Worm (Caenorhabditis elegans) whole organism, late embryonic: ENCODE results near the gene mpk-2.

Experiments
- C08G9.2 ChIP-seq: sonication (generic microtip); optimal IDR thresholded peaks from 2 replicates; lab custom pipeline; 2016; ENCODE audit warnings: mild to moderate bottlenecking, missing genetic modification characterization, moderate library complexity, missing compliant biosample characterization
- C38D4.7 ChIP-seq: fragments of 200-800 bp; sonication (Bioruptor generic); optimal IDR thresholded peaks from 2 replicates; lab custom pipeline; 2018; ENCODE audit warnings: mild to moderate bottlenecking, missing genetic modification characterization, moderate library complexity, missing compliant biosample characterization
- K02D7.2 ChIP-seq: sonication (generic microtip); optimal IDR thresholded peaks from 2 replicates; lab custom pipeline; 2017; ENCODE audit warnings: mild to moderate bottlenecking, missing genetic modification characterization, missing compliant biosample characterization
- Y22D7AL.16 ChIP-seq: sonication (generic microtip); optimal IDR thresholded peaks from 2 replicates; lab custom pipeline; 2016; ENCODE audit warnings: missing genetic modification characterization, missing compliant biosample characterization
- ahr-1 ChIP-seq: sonication (generic microtip); optimal IDR thresholded peaks from 2 replicates; lab custom pipeline; 2016; ENCODE audit warnings: missing genetic modification characterization, missing compliant biosample characterization
- ceh-14 ChIP-seq: sonication (generic microtip); optimal IDR thresholded peaks from 2 replicates; lab custom pipeline; 2016; ENCODE audit warnings: missing genotype, missing genetic modification characterization, missing compliant biosample characterization
- ceh-18 ChIP-seq: sonication (generic microtip); optimal IDR thresholded peaks from 2 replicates; lab custom pipeline; 2016; ENCODE audit warnings: missing genetic modification characterization, missing compliant biosample characterization
- ceh-2 ChIP-seq: sonication (generic microtip); optimal IDR thresholded peaks from 2 replicates; lab custom pipeline; 2016; ENCODE audit warnings: missing genotype, missing genetic modification characterization, missing compliant biosample characterization
- ceh-22 ChIP-seq: sonication (generic microtip); optimal IDR thresholded peaks from 2 replicates; lab custom pipeline; 2017; ENCODE audit warnings: missing biosample characterization, missing genetic modification characterization
- ceh-30 ChIP-seq: fragments of 150-350 bp; optimal IDR thresholded peaks from 2 replicates; lab custom pipeline; 2014; ENCODE audit warnings: missing biosample characterization, missing genetic modification characterization
- ceh-31 ChIP-seq: sonication (generic microtip); optimal IDR thresholded peaks from 2 replicates; lab custom pipeline; 2016; ENCODE audit warnings: missing genetic modification characterization, missing compliant biosample characterization
- ceh-34 ChIP-seq: sonication (generic microtip); optimal IDR thresholded peaks from 2 replicates; lab custom pipeline; 2016; ENCODE audit warnings: mild to moderate bottlenecking, missing genetic modification characterization, missing compliant biosample characterization
- ceh-45 ChIP-seq: fragments of 200-800 bp; sonication (Bioruptor generic); IDR thresholded peaks from 2 replicates; pipeline ENCODE4 v1.3.6; 2022; ENCODE audit warnings: missing genetic modification reagents, missing genetic modification characterization, missing compliant biosample characterization
- ceh-48 ChIP-seq: sonication (generic microtip); optimal IDR thresholded peaks from 2 replicates; lab custom pipeline; 2016; ENCODE audit warnings: missing genetic modification characterization, inconsistent platforms, missing compliant biosample characterization
- ceh-9 ChIP-seq: sonication (generic microtip); optimal IDR thresholded peaks from 2 replicates; lab custom pipeline; 2016; ENCODE audit warnings: mild to moderate bottlenecking, missing genetic modification characterization, inconsistent platforms, missing compliant biosample characterization
- dmd-4 ChIP-seq: sonication (generic microtip); optimal IDR thresholded peaks from 2 replicates; lab custom pipeline; 2016; ENCODE audit warnings: borderline replicate concordance, missing genetic modification characterization, missing compliant biosample characterization
- dve-1 ChIP-seq: sonication (generic microtip); optimal IDR thresholded peaks from 2 replicates; lab custom pipeline; 2017; ENCODE audit warnings: antibody characterized with exemption, mild to moderate bottlenecking, missing genetic modification characterization, missing compliant biosample characterization
- fkh-10 ChIP-seq: fragments of 150-350 bp; optimal IDR thresholded peaks from 2 replicates; lab custom pipeline; 2014; ENCODE audit warnings: missing biosample characterization, missing genetic modification reagents, missing genetic modification characterization
- fkh-6 ChIP-seq: sonication (generic microtip); optimal IDR thresholded peaks from 2 replicates; lab custom pipeline; 2016; ENCODE audit warnings: missing genetic modification characterization, missing compliant biosample characterization
- gmeb-2 ChIP-seq: sonication (generic microtip); optimal IDR thresholded peaks from 2 replicates; lab custom pipeline; 2016; ENCODE audit warnings: missing genetic modification characterization, inconsistent platforms, missing compliant biosample characterization
- hlh-30 ChIP-seq: sonication (generic microtip); optimal IDR thresholded peaks from 2 replicates; lab custom pipeline; 2017; ENCODE audit warnings: antibody characterized with exemption, missing genetic modification characterization, missing compliant biosample characterization; ENCODE audit not compliant: insufficient read depth
- lim-6 ChIP-seq: sonication (generic microtip); optimal IDR thresholded peaks from 2 replicates; lab custom pipeline; 2016; ENCODE audit warnings: missing genetic modification characterization, missing compliant biosample characterization
- mec-3 ChIP-seq: sonication (generic microtip); optimal IDR thresholded peaks from 2 replicates; lab custom pipeline; 2016; ENCODE audit warnings: borderline replicate concordance, missing genetic modification characterization, missing compliant biosample characterization
- nfya-1 ChIP-seq: sonication (generic microtip); optimal IDR thresholded peaks from 2 replicates; lab custom pipeline; 2017; ENCODE audit warnings: missing genetic modification characterization, mild to moderate bottlenecking, missing compliant biosample characterization, antibody characterized with exemption, moderate library complexity
- nhr-11 ChIP-seq: fragments of 150-350 bp; optimal IDR thresholded peaks from 2 replicates; lab custom pipeline; 2014; ENCODE audit warnings: missing biosample characterization, missing genetic modification characterization
- npax-4 ChIP-seq: sonication (generic microtip); optimal IDR thresholded peaks from 2 replicates; lab custom pipeline; 2016; ENCODE audit warnings: missing genetic modification characterization, missing compliant biosample characterization
- pax-1 ChIP-seq: fragments of 150-350 bp; optimal IDR thresholded peaks from 2 replicates; lab custom pipeline; 2014; ENCODE audit warnings: missing biosample characterization, missing genetic modification characterization
- rnt-1 ChIP-seq: sonication (generic microtip); optimal IDR thresholded peaks from 2 replicates; lab custom pipeline; 2016; ENCODE audit warnings: missing genetic modification characterization, missing compliant biosample characterization
- sox-2 ChIP-seq: fragments of 200-800 bp; sonication (Bioruptor generic); IDR thresholded peaks from 2 replicates; pipeline ENCODE4 v1.3.6; 2022; ENCODE audit warnings: missing genetic modification reagents, missing genetic modification characterization, missing compliant biosample characterization
- tbx-2 ChIP-seq: sonication (generic microtip); optimal IDR thresholded peaks from 2 replicates; lab custom pipeline; 2016; ENCODE audit warnings: missing genetic modification characterization, missing compliant biosample characterization
- tbx-7 ChIP-seq: sonication (generic microtip); optimal IDR thresholded peaks from 2 replicates; lab custom pipeline; 2016; ENCODE audit warnings: missing genotype, missing genetic modification characterization, missing compliant biosample characterization
- ttx-3 ChIP-seq: sonication (generic microtip); optimal IDR thresholded peaks from 2 replicates; lab custom pipeline; 2016; ENCODE audit warnings: missing genetic modification reagents, missing genetic modification characterization, missing compliant biosample characterization
- unc-42 ChIP-seq: sonication (generic microtip); optimal IDR thresholded peaks from 2 replicates; lab custom pipeline; 2016; ENCODE audit warnings: missing genotype, missing genetic modification characterization, missing compliant biosample characterization
- unc-55 ChIP-seq: sonication (generic microtip); optimal IDR thresholded peaks from 2 replicates; lab custom pipeline; 2017; ENCODE audit warnings: missing biosample characterization, missing genetic modification reagents, missing genetic modification characterization
- ztf-16 ChIP-seq: sonication (generic microtip); optimal IDR thresholded peaks from 2 replicates; lab custom pipeline; 2017; ENCODE audit warnings: missing genetic modification characterization, missing compliant biosample characterization

Gene mpk-2

ce11 chrII:5069525-5069924, 34.4 kb upstream of the mpk-2 start, which contains the start of gene idpb-2:
TSS of gene idpb-2 (minus strand) at chrII:5069625.
- TF ChIP-seq mec-3 (tag; lab: Kevin White, UChicago) (no peak), ahr-1 (no peak), K02D7.2 (tag; lab: Kevin White, UChicago) (no peak), rnt-1 (tag; lab: Kevin White, UChicago) (no peak), nfya-1 (tag; lab: Kevin White, UChicago) (no peak), ceh-31 (tag; lab: Kevin White, UChicago) (no peak), C08G9.2 (tag; lab: Kevin White, UChicago) (no peak), ceh-22 (tag; lab: Kevin White, UChicago) (no peak), tbx-7 (tag; lab: Kevin White, UChicago) (no peak), tbx-2 (tag; lab: Kevin White, UChicago) (no peak), ceh-9 (tag; lab: Kevin White, UChicago) (no peak), npax-4 (tag; lab: Kevin White, UChicago) (no peak), dmd-4 (tag; lab: Kevin White, UChicago) (no peak), ceh-30 (tag; lab: Kevin White, UChicago) (no peak)
- TF ChIP-seq, all 69 proteins: peak for 0

- TF ChIP-seq ztf-16 (tag; lab: Kevin White, UChicago) = no peak
- no peak for TF ChIP-seq ttx-3 (tag; lab: Kevin White, UChicago)
- no peak for TF ChIP-seq ceh-34 (tag; lab: Kevin White, UChicago)
- no peak for TF ChIP-seq dve-1
- TF ChIP-seq lim-6 (tag; lab: Kevin White, UChicago) = no peak
- TF ChIP-seq ceh-2 (tag; lab: Kevin White, UChicago) = no peak
- no peak for TF ChIP-seq nhr-11 (tag; lab: Kevin White, UChicago)
These were observed 32.7 kb upstream of the mpk-2 start, which contains the start of gene C27A2.7 for ce11 chrII:5071265-5071664. TSS of gene C27A2.7 (minus strand) at chrII:5071365.

- TF ChIP-seq unc-55 (peak; percentile 41), C38D4.7 (GFP tag; lab: Kevin White, UChicago) (no peak), ahr-1 (no peak), fkh-6 (tag; lab: Kevin White, UChicago) (no peak), ceh-48 (tag; lab: Kevin White, UChicago) (peak; percentile 25), sox-2 (GFP tag; lab: Robert Waterston, UW) (no peak), ceh-22 (tag; lab: Kevin White, UChicago) (no peak), tbx-2 (tag; lab: Kevin White, UChicago) (peak; percentile 32), nfya-1 (tag; lab: Kevin White, UChicago) (peak; percentile 39), ceh-14 (no peak), Y22D7AL.16 (no peak), ceh-18 (tag; lab: Kevin White, UChicago) (no peak), ceh-31 (tag; lab: Kevin White, UChicago) (no peak), gmeb-2 (tag; lab: Kevin White, UChicago) (no peak), hlh-30 (tag; lab: Kevin White, UChicago) (peak; percentile 52), unc-42 (tag; lab: Kevin White, UChicago) (peak; percentile 65), nhr-11 (tag; lab: Kevin White, UChicago) (no peak), pax-1 (peak; percentile 86), ceh-45 (GFP tag; lab: Robert Waterston, UW) (no peak), fkh-10 (no peak), dmd-4 (tag; lab: Kevin White, UChicago) (no peak)
These were observed 22.6 kb upstream of the mpk-2 start, which contains the start of gene dsh-2 for ce11 chrII:5081124-5081913. TSS of gene dsh-2 (minus strand) at chrII:5081174.
